Fruit fly (Drosophila melanogaster) whole organism, adult: Measurements from ENCODE around the gene CG31055.

Experiments
- CG11617 ChIP-seq: fragments of 200-800 bp; sonication (Bioruptor generic); optimal IDR thresholded peaks from 2 replicates; lab custom pipeline; 2017; ENCODE audit warnings: mild to moderate bottlenecking, missing biosample characterization, missing genetic modification reagents, missing genetic modification characterization
- CG12768 ChIP-seq: fragments of 200-800 bp; sonication (Bioruptor generic); optimal IDR thresholded peaks from 2 replicates; lab custom pipeline; 2017; ENCODE audit warnings: missing biosample characterization, missing genetic modification characterization, mild to moderate bottlenecking, moderate library complexity, missing genetic modification reagents
- CG14711 ChIP-seq: fragments of 200-800 bp; sonication (Bioruptor generic); optimal IDR thresholded peaks from 2 replicates; lab custom pipeline; 2018; ENCODE audit warnings: missing biosample characterization, mild to moderate bottlenecking, missing genetic modification characterization, moderate library complexity
- CG1620 ChIP-seq: fragments of 200-800 bp; sonication (Bioruptor generic); optimal IDR thresholded peaks from 2 replicates; lab custom pipeline; 2016; ENCODE audit warnings: missing biosample characterization, missing genetic modification characterization
- CG33017 ChIP-seq: fragments of 200-800 bp; sonication (Bioruptor generic); optimal IDR thresholded peaks from 2 replicates; lab custom pipeline; 2018; ENCODE audit warnings: missing biosample characterization, mild to moderate bottlenecking, missing genetic modification characterization, moderate library complexity
- CG5204 ChIP-seq: fragments of 200-800 bp; sonication (Bioruptor generic); optimal IDR thresholded peaks from 2 replicates; lab custom pipeline; 2016; ENCODE audit warnings: missing biosample characterization, missing genetic modification characterization
- CG7045 ChIP-seq: fragments of 200-800 bp; sonication (Bioruptor generic); optimal IDR thresholded peaks from 2 replicates; lab custom pipeline; 2017; ENCODE audit warnings: missing biosample characterization, mild to moderate bottlenecking, missing genetic modification characterization
- CG7101 ChIP-seq: fragments of 200-800 bp; sonication (Bioruptor generic); optimal IDR thresholded peaks from 2 replicates; lab custom pipeline; 2018; ENCODE audit warnings: missing biosample characterization, mild to moderate bottlenecking, missing genetic modification characterization, moderate library complexity
- Clk ChIP-seq: fragments of 200-800 bp; sonication (Bioruptor generic); optimal IDR thresholded peaks from 2 replicates; lab custom pipeline; 2017; ENCODE audit warnings: missing biosample characterization, missing genetic modification characterization
- Crg-1 ChIP-seq: fragments of 200-800 bp; sonication (Bioruptor generic); optimal IDR thresholded peaks from 2 replicates; lab custom pipeline; 2016; ENCODE audit warnings: missing biosample characterization, missing genetic modification characterization
- Hr96 ChIP-seq: fragments of 200-800 bp; sonication (Bioruptor generic); optimal IDR thresholded peaks from 2 replicates; lab custom pipeline; 2016; ENCODE audit warnings: missing biosample characterization, missing genetic modification characterization
- Mnt ChIP-seq: fragments of 200-800 bp; sonication (Bioruptor generic); optimal IDR thresholded peaks from 2 replicates; lab custom pipeline; 2016; ENCODE audit warnings: missing biosample characterization, mild to moderate bottlenecking, missing genetic modification characterization
- bab1 ChIP-seq: fragments of 200-800 bp; sonication (Bioruptor generic); optimal IDR thresholded peaks from 3 replicates; lab custom pipeline; 2019; ENCODE audit warnings: missing biosample characterization, mild to moderate bottlenecking, missing genetic modification characterization, moderate library complexity
- cic ChIP-seq: fragments of 200-800 bp; sonication (Bioruptor generic); optimal IDR thresholded peaks from 2 replicates; lab custom pipeline; 2017; ENCODE audit warnings: missing biosample characterization, mild to moderate bottlenecking, missing genetic modification characterization, moderate library complexity
- cnc ChIP-seq, 2 experiments: fragments of >200 bp; optimal IDR thresholded peaks; 2 replicates each; lab custom pipeline; 2017
- kay ChIP-seq: fragments of 200-800 bp; sonication (Bioruptor generic); peaks from one replicate; lab custom pipeline; 2016; ENCODE audit warnings: missing biosample characterization, missing genetic modification characterization, borderline replicate concordance
- ovo ChIP-seq: fragments of 200-800 bp; sonication (Bioruptor generic); optimal IDR thresholded peaks from 2 replicates; lab custom pipeline; 2016; ENCODE audit warnings: missing biosample characterization, missing genetic modification characterization
- pad ChIP-seq: fragments of 200-800 bp; sonication (Bioruptor generic); optimal IDR thresholded peaks from 3 replicates; lab custom pipeline; 2017; ENCODE audit warnings: missing biosample characterization, missing genetic modification characterization, mild to moderate bottlenecking, moderate library complexity, missing genetic modification reagents
- tj ChIP-seq: fragments of 200-800 bp; sonication (Bioruptor generic); optimal IDR thresholded peaks from 3 replicates; lab custom pipeline; 2017; ENCODE audit warnings: missing biosample characterization, mild to moderate bottlenecking, missing genetic modification characterization, moderate library complexity
- toe ChIP-seq: fragments of 200-800 bp; sonication (Bioruptor generic); optimal IDR thresholded peaks from 2 replicates; lab custom pipeline; 2016; ENCODE audit warnings: missing biosample characterization, missing genetic modification characterization

The CG31055 gene

DNA sequence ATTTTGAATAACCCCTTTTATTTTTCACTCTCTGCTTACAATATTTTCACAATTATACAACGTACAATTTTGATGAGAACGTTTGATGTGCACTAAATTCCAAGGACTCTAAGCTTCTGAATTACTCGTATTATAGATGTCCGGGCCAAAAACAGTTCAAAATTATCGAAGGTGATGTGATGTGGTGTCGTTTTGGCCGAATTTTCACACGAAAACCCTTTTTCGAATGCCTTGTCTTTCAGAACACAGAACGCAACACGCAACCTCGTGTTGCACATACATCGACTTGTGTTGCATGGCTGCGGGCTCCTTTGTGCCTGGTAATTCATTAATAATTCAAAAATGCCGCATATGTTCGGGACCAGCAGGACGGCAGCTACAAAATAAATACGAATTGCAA lies at the start of gene CG31055:
Gene CG31055 (minus strand): TSS at position 101 of the 400 bp plus-strand sequence.
- TF ChIP-seq ovo (GFP tag; lab: Kevin White, UChicago) (no peak), kay (GFP tag; lab: Kevin White, UChicago) (no peak), CG33017 (no peak)

dm6 chr3R:27737038-27737437 lies 49.1 kb upstream of the CG31055 start:
- TF ChIP-seq CG33017, result no peak
- TF ChIP-seq cnc (optimal IDR thresholded peaks at IDR 0.05; lab: Kevin White, UChicago), result no peak
- TF ChIP-seq kay (GFP tag; lab: Kevin White, UChicago), result no peak

- TF ChIP-seq tj (GFP tag; lab: Kevin White, UChicago) (no peak), CG1620 (GFP tag; lab: Kevin White, UChicago) (no peak), pad (GFP tag; lab: Kevin White, UChicago) (no peak), CG12768 (no peak)
Measured at dm6 chr3R:27736367-27737005, 48.6 kb upstream of the CG31055 start, which contains the start of gene Ets98B. Gene Ets98B, plus strand, starts transcription at chr3R:27736538.

DNA sequence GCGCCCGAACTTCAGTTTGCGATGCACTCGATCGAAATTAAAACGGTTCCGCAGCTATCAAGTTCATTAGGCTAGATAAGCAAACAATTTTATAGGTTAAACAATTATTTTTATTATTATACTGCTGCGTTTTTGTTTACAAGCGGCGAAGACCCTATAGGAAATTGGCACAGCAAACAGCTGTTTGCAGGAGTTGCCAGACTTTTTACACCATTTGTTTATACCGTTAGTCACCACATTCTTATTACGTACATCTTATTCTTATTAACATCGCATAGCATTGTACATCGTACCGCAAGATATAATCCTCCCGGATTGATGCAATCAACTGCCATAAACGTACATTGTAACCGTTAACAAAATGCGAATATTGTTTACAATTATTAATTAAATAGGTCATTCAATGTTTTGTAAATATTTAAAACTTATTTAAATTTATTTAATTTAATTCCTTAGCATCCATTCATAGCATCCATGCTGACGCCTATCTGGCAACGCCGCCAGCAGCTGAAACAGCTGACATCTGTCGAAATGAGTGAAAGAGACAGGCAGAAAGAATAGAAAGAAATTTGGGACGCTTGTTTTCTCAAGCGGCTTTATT lies 18.7 kb upstream of the CG31055 start, which contains the start of the genes CROT and CG12877:
Gene CROT (minus strand): TSS at position 171 of the 601 bp plus-strand sequence.
Gene CG12877 (plus strand): TSS at position 520 of the 601 bp plus-strand sequence.
- TF ChIP-seq Mnt (GFP tag; lab: Kevin White, UChicago) (peak; percentile 25), cnc (optimal IDR thresholded peaks at IDR 0.05; lab: Kevin White, UChicago) (no peak), CG14711 (tag; lab: Kevin White, UChicago) (peak; percentile 72), CG1620 (GFP tag; lab: Kevin White, UChicago) (peak; percentile 55), Clk (GFP tag; lab: Kevin White, UChicago) (peak; percentile 58), CG7101 (tag; lab: Kevin White, UChicago) (peak; percentile 71), CG11617 (GFP tag; lab: Kevin White, UChicago) (peak; percentile 86), CG5204 (GFP tag; lab: Kevin White, UChicago) (peak; percentile 65), toe (peak; percentile 81), pad (GFP tag; lab: Kevin White, UChicago) (peak; percentile 61), CG7045 (GFP tag; lab: Kevin White, UChicago) (peak; percentile 86), kay (GFP tag; lab: Kevin White, UChicago) (peak; percentile 89), CG33017 (peak; percentile 73), cic (GFP tag; lab: Kevin White, UChicago) (no peak), ovo (GFP tag; lab: Kevin White, UChicago) (peak; percentile 78), CG12768 (peak; percentile 62), bab1 (GFP tag; lab: Kevin White, UChicago) (peak; percentile 85), tj (GFP tag; lab: Kevin White, UChicago) (peak; percentile 63), Crg-1 (GFP tag; lab: Kevin White, UChicago) (peak; percentile 70), Hr96 (peak; percentile 43)

- TF ChIP-seq Hr96 (peak; percentile 16), Crg-1 (GFP tag; lab: Kevin White, UChicago) (no peak), CG12768 (peak; percentile 82)
Measured at dm6 chr3R:27706039-27706580, 18.2 kb upstream of the CG31055 start.

dm6 chr3R:27700229-27700573 lies 12.3 kb upstream of the CG31055 start, which contains the start of gene btz:
Gene btz, plus strand, starts transcription at chr3R:27700361.
- TF ChIP-seq Crg-1 (GFP tag; lab: Kevin White, UChicago) (no peak), Mnt (GFP tag; lab: Kevin White, UChicago) (no peak), CG7101 (tag; lab: Kevin White, UChicago) (peak; percentile 12), ovo (GFP tag; lab: Kevin White, UChicago) (peak; percentile 35), CG11617 (GFP tag; lab: Kevin White, UChicago) (no peak), CG7045 (GFP tag; lab: Kevin White, UChicago) (no peak), CG14711 (tag; lab: Kevin White, UChicago) (peak; percentile 98), CG12768 (no peak), toe (peak; percentile 13)

DNA sequence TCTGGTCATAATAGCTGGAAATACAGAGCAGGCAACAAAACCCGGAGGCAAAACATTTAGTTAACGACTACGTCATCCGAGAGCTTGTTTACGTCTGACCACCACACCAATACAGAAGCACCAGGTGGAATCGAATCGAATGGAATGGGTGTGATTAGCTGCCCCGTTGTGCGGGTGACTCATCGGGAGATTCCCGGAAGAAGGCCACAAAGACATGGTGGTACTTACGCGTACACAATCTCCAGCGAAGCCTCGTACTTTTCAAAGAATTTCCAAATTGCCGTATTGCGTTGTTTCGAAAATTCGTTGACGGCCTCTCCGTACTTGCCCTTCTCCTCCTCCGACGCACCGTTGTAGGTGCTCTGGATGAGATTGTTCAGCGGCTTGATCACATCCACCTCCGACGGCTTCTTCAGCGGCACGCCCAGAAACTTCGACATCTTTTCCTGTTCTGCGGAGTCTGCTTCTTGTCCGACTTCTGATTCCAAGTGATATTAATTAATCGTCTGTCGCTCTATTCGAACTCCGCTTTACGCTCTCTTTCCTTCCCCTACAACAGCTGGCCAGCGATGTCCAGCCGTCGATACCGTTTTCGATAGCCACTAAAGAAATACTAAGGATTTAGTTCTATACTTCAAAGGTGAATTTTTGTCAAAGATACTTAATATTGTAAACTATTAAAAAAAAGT lies 11.8 kb upstream of the CG31055 start, which contains the start of gene ALiX:
Gene ALiX (minus strand): TSS at position 571 of the 689 bp plus-strand sequence.
- TF ChIP-seq CG11617 (GFP tag; lab: Kevin White, UChicago) (no peak), CG14711 (tag; lab: Kevin White, UChicago) (no peak), bab1 (GFP tag; lab: Kevin White, UChicago) (no peak), cic (GFP tag; lab: Kevin White, UChicago) (no peak), ovo (GFP tag; lab: Kevin White, UChicago) (no peak), Crg-1 (GFP tag; lab: Kevin White, UChicago) (no peak), pad (GFP tag; lab: Kevin White, UChicago) (peak; percentile 99)
